Worm (Caenorhabditis elegans) whole organism, L2 larva: ENCODE data around the gene F09F9.5.

Experiments
- C34F6.9 ChIP-seq: fragments of 150-350 bp; optimal IDR thresholded peaks from 2 replicates; lab custom pipeline; 2014; ENCODE audit warnings: missing biosample characterization, missing genetic modification characterization
- F13H6.1 ChIP-seq: sonication (generic microtip); optimal IDR thresholded peaks from 2 replicates; lab custom pipeline; 2016; ENCODE audit warnings: missing genetic modification characterization, missing compliant biosample characterization
- R02D3.7 ChIP-seq: fragments of 150-350 bp; optimal IDR thresholded peaks from 2 replicates; lab custom pipeline; 2014; ENCODE audit warnings: missing biosample characterization, missing genetic modification characterization
- ZK546.5 ChIP-seq: sonication (generic microtip); optimal IDR thresholded peaks from 2 replicates; lab custom pipeline; 2017; ENCODE audit warnings: missing biosample characterization, missing genetic modification characterization
- alr-1 ChIP-seq: fragments of 150-350 bp; optimal IDR thresholded peaks from 2 replicates; lab custom pipeline; 2014; ENCODE audit warnings: missing biosample characterization, missing genetic modification characterization
- blmp-1 ChIP-seq: sonication (generic microtip); optimal IDR thresholded peaks from 2 replicates; lab custom pipeline; 2017; ENCODE audit warnings: missing genetic modification characterization, mild to moderate bottlenecking, missing compliant biosample characterization, antibody characterized with exemption, moderate library complexity; ENCODE audit not compliant: insufficient read depth
- ceh-16 ChIP-seq: fragments of 150-350 bp; optimal IDR thresholded peaks from 2 replicates; lab custom pipeline; 2014; ENCODE audit warnings: missing biosample characterization, missing genetic modification characterization
- ceh-82 ChIP-seq: fragments of 150-350 bp; optimal IDR thresholded peaks from 2 replicates; lab custom pipeline; 2014; ENCODE audit warnings: missing biosample characterization, missing genetic modification characterization
- crh-2 ChIP-seq: sonication (generic microtip); optimal IDR thresholded peaks from 2 replicates; lab custom pipeline; 2017; ENCODE audit warnings: missing biosample characterization, missing genetic modification characterization
- egl-27 ChIP-seq: sonication (generic microtip); optimal IDR thresholded peaks from 3 replicates; lab custom pipeline; 2017; ENCODE audit warnings: missing biosample characterization, missing genetic modification reagents, missing genetic modification characterization
- elt-1 ChIP-seq: fragments of 150-350 bp; optimal IDR thresholded peaks from 2 replicates; lab custom pipeline; 2014; ENCODE audit warnings: missing biosample characterization, missing genetic modification characterization
- fos-1 ChIP-seq: fragments of 150-350 bp; optimal IDR thresholded peaks from 2 replicates; lab custom pipeline; 2014; ENCODE audit warnings: missing biosample characterization, missing genetic modification characterization
- gmeb-1 ChIP-seq: fragments of 150-350 bp; optimal IDR thresholded peaks from 2 replicates; lab custom pipeline; 2014; ENCODE audit warnings: missing biosample characterization, missing genetic modification characterization
- lin-11 ChIP-seq: fragments of 150-350 bp; sonication (generic microtip); optimal IDR thresholded peaks from 2 replicates; lab custom pipeline; 2014; ENCODE audit warnings: missing biosample characterization, missing genetic modification characterization, inconsistent platforms, mixed read lengths
- lin-13 ChIP-seq: fragments of 150-350 bp; optimal IDR thresholded peaks from 2 replicates; lab custom pipeline; 2014; ENCODE audit warnings: missing biosample characterization, missing genetic modification reagents, missing genetic modification characterization
- lin-39 ChIP-seq: fragments of 150-350 bp; optimal IDR thresholded peaks from 2 replicates; lab custom pipeline; 2014; ENCODE audit warnings: missing biosample characterization, missing genetic modification reagents, missing genetic modification characterization
- lsy-2 ChIP-seq, 2 experiments: fragments of 150-350 bp in 1 of 2; sonication (generic microtip) in 1 of 2; optimal IDR thresholded peaks; 2 replicates each; lab custom pipeline; 2014 to 2017; ENCODE audit warnings: missing biosample characterization in 2 of 2, missing genetic modification characterization in 2 of 2
- mbf-1 ChIP-seq: sonication (generic microtip); optimal IDR thresholded peaks from 2 replicates; lab custom pipeline; 2017; ENCODE audit warnings: missing biosample characterization, missing genetic modification characterization
- mdl-1 ChIP-seq, 2 experiments: fragments of 150-350 bp in 1 of 2; sonication (generic microtip) in 1 of 2; optimal IDR thresholded peaks; 2 replicates each; lab custom pipeline; 2017; ENCODE audit warnings: missing biosample characterization in 2 of 2, missing genetic modification characterization in 2 of 2
- nhr-10 ChIP-seq: sonication (generic microtip); optimal IDR thresholded peaks from 2 replicates; lab custom pipeline; 2017; ENCODE audit warnings: missing biosample characterization, missing genetic modification characterization
- nhr-11 ChIP-seq: fragments of 150-350 bp; optimal IDR thresholded peaks from 2 replicates; lab custom pipeline; 2014; ENCODE audit warnings: missing biosample characterization, missing genetic modification characterization
- nhr-12 ChIP-seq: fragments of 150-350 bp; optimal IDR thresholded peaks from 2 replicates; lab custom pipeline; 2014; ENCODE audit warnings: missing biosample characterization, missing genetic modification characterization
- nhr-129 ChIP-seq: fragments of 150-350 bp; optimal IDR thresholded peaks from 2 replicates; lab custom pipeline; 2014; ENCODE audit warnings: missing biosample characterization, missing genetic modification characterization
- nhr-21 ChIP-seq: fragments of 150-350 bp; optimal IDR thresholded peaks from 2 replicates; lab custom pipeline; 2014; ENCODE audit warnings: missing biosample characterization, missing genetic modification characterization
- nhr-23 ChIP-seq: fragments of 150-350 bp; optimal IDR thresholded peaks from 2 replicates; lab custom pipeline; 2014; ENCODE audit warnings: missing biosample characterization, missing genetic modification reagents, missing genetic modification characterization
- nhr-237 ChIP-seq: fragments of 150-350 bp; optimal IDR thresholded peaks from 2 replicates; lab custom pipeline; 2014; ENCODE audit warnings: missing biosample characterization, missing genetic modification characterization
- nhr-25 ChIP-seq: fragments of 150-350 bp; sonication (generic microtip); optimal IDR thresholded peaks from 3 replicates; lab custom pipeline; 2014; ENCODE audit warnings: missing biosample characterization, missing genetic modification characterization
- nhr-6 ChIP-seq: fragments of 150-350 bp; optimal IDR thresholded peaks from 2 replicates; lab custom pipeline; 2014; ENCODE audit warnings: missing biosample characterization, missing genetic modification characterization
- nhr-77 ChIP-seq: fragments of 150-350 bp; optimal IDR thresholded peaks from 2 replicates; lab custom pipeline; 2014; ENCODE audit warnings: missing biosample characterization, missing genetic modification characterization
- peb-1 ChIP-seq: fragments of 150-350 bp; optimal IDR thresholded peaks from 2 replicates; lab custom pipeline; 2014; ENCODE audit warnings: missing biosample characterization, missing genetic modification characterization
- sem-4 ChIP-seq: fragments of 150-350 bp; optimal IDR thresholded peaks from 2 replicates; lab custom pipeline; 2014; ENCODE audit warnings: missing biosample characterization, missing genetic modification reagents, missing genetic modification characterization
- skn-1 ChIP-seq: sonication (generic microtip); optimal IDR thresholded peaks from 2 replicates; lab custom pipeline; 2017; ENCODE audit warnings: missing biosample characterization, missing genetic modification characterization
- sma-9 ChIP-seq, 2 experiments: fragments of 150-350 bp in 1 of 2; sonication (generic microtip) in 1 of 2; optimal IDR thresholded peaks; 2 replicates each; lab custom pipeline; 2014 to 2016; ENCODE audit warnings: missing genetic modification characterization in 2 of 2, mild to moderate bottlenecking in 1 of 2, missing biosample characterization in 1 of 2, missing compliant biosample characterization in 1 of 2, missing genetic modification reagents in 1 of 2, moderate library complexity in 1 of 2
- snpc-4 ChIP-seq: fragments of 150-350 bp; optimal IDR thresholded peaks from 2 replicates; lab custom pipeline; 2014; ENCODE audit warnings: missing biosample characterization, missing genetic modification characterization
- unc-39 ChIP-seq: fragments of 150-350 bp; optimal IDR thresholded peaks from 2 replicates; lab custom pipeline; 2014; ENCODE audit warnings: missing biosample characterization, missing genetic modification characterization
- unc-62 ChIP-seq: fragments of 150-350 bp; optimal IDR thresholded peaks from 2 replicates; lab custom pipeline; 2014; ENCODE audit warnings: missing biosample characterization, missing genetic modification reagents, missing genetic modification characterization
- zag-1 ChIP-seq: fragments of 150-350 bp; optimal IDR thresholded peaks from 2 replicates; lab custom pipeline; 2014; ENCODE audit warnings: missing biosample characterization, missing genetic modification characterization
- ztf-1 ChIP-seq: fragments of 200-800 bp; sonication (Bioruptor generic); conservative IDR thresholded peaks from 2 replicates; pipeline ENCODE4 v1.3.6; 2022; ENCODE audit warnings: missing genetic modification characterization, missing compliant biosample characterization
- ztf-4 ChIP-seq: fragments of 150-350 bp; optimal IDR thresholded peaks from 2 replicates; lab custom pipeline; 2014; ENCODE audit warnings: missing biosample characterization, missing genetic modification characterization

Gene F09F9.5

ce11 chrX:4132243-4132642 lies 14.5 kb downstream of the F09F9.5 start (continued):
- TF ChIP-seq peb-1 (tag; lab: Kevin White, UChicago) (no peak), mdl-1 (tag; optimal IDR thresholded peaks at IDR 0.05; lab: Kevin White, UChicago) (no peak), blmp-1 (peak; percentile 95), elt-1 (no peak), R02D3.7 (tag; lab: Kevin White, UChicago) (no peak), lsy-2 (tag; optimal IDR thresholded peaks at IDR 0.05; lab: Kevin White, UChicago) (peak in 1 of 2 experiments; percentile 52), nhr-6 (tag; lab: Kevin White, UChicago) (peak; percentile 6), unc-39 (tag; lab: Kevin White, UChicago) (no peak), zag-1 (no peak), alr-1 (tag; lab: Kevin White, UChicago) (no peak), nhr-237 (tag; lab: Kevin White, UChicago) (no peak), sem-4 (no peak), ztf-1 (GFP tag; lab: Robert Waterston, UW) (no peak), ceh-16 (tag; lab: Kevin White, UChicago) (no peak), crh-2 (peak; percentile 59), snpc-4 (tag; lab: Kevin White, UChicago) (no peak), unc-62 (GFP tag; lab: Kevin White, UChicago) (no peak), C34F6.9 (tag; lab: Kevin White, UChicago) (no peak)
- TF ChIP-seq, all 48 proteins: peak for 13

ce11 chrX:4133378-4133777 lies 15.7 kb downstream of the F09F9.5 start:
- TF ChIP-seq fos-1: peak; percentile 6
- peak; percentile 41 for TF ChIP-seq crh-2
- TF ChIP-seq nhr-25 (tag; lab: Kevin White, UChicago): no peak
- no peak for TF ChIP-seq mdl-1 (tag; optimal IDR thresholded peaks at IDR 0.05; lab: Kevin White, UChicago)
- TF ChIP-seq, all 48 proteins: peak for 2

- TF ChIP-seq nhr-129 (no peak), snpc-4 (tag; lab: Kevin White, UChicago) (no peak), lin-39 (no peak), gmeb-1 (tag; lab: Kevin White, UChicago) (no peak), mbf-1 (no peak), sma-9 (GFP tag; optimal IDR thresholded peaks at IDR 0.05; lab: Kevin White, UChicago) (no peak), sma-9 (tag; optimal IDR thresholded peaks at IDR 0.05; lab: Kevin White, UChicago) (no peak), ZK546.5 (tag; lab: Kevin White, UChicago) (no peak), ceh-16 (tag; lab: Kevin White, UChicago) (no peak)
Observed at ce11 chrX:4134855-4135254, 17.1 kb downstream of the F09F9.5 start, which contains the start of gene ZK470.2. Gene ZK470.2 (plus strand): TSS chrX:4135155.

ce11 chrX:4136547-4137311 lies 19.0 kb downstream of the F09F9.5 start:
- TF ChIP-seq nhr-129 (peak; percentile 41), mbf-1 (no peak), blmp-1 (no peak), lin-39 (no peak), gmeb-1 (tag; lab: Kevin White, UChicago) (no peak)
- TF ChIP-seq, all 48 proteins: peak for 1

- TF ChIP-seq ceh-82 (tag; lab: Kevin White, UChicago): no peak
- TF ChIP-seq nhr-10 (tag; lab: Kevin White, UChicago): no peak
- peak; percentile 12 for TF ChIP-seq lin-11
- TF ChIP-seq sem-4: peak; percentile 72
- no peak for TF ChIP-seq ztf-1 (GFP tag; lab: Robert Waterston, UW)
- no peak for TF ChIP-seq unc-62 (GFP tag; lab: Kevin White, UChicago)
- TF ChIP-seq fos-1: peak; percentile 28
- peak; percentile 47 for TF ChIP-seq nhr-25 (tag; lab: Kevin White, UChicago)
- no peak for TF ChIP-seq skn-1 (tag; lab: Kevin White, UChicago)
- TF ChIP-seq gmeb-1 (tag; lab: Kevin White, UChicago): peak; percentile 12
- TF ChIP-seq lsy-2 (tag; optimal IDR thresholded peaks at IDR 0.05; lab: Kevin White, UChicago): peak in 1 of 2 experiments; percentile 42
- TF ChIP-seq nhr-12 (tag; lab: Kevin White, UChicago): no peak
- TF ChIP-seq egl-27 (tag; lab: Kevin White, UChicago): peak; percentile 47
- TF ChIP-seq elt-1: no peak
- TF ChIP-seq nhr-23 (tag; lab: Kevin White, UChicago): no peak
- no peak for TF ChIP-seq alr-1 (tag; lab: Kevin White, UChicago)
- no peak for TF ChIP-seq blmp-1
- no peak for TF ChIP-seq zag-1
- TF ChIP-seq nhr-237 (tag; lab: Kevin White, UChicago): peak; percentile 24
- no peak for TF ChIP-seq nhr-77 (tag; lab: Kevin White, UChicago)
- no peak for TF ChIP-seq nhr-11 (tag; lab: Kevin White, UChicago)
- peak; percentile 40 for TF ChIP-seq ztf-4
- no peak for TF ChIP-seq snpc-4 (tag; lab: Kevin White, UChicago)
- peak in 1 of 2 experiments; percentile 26 for TF ChIP-seq mdl-1 (tag; optimal IDR thresholded peaks at IDR 0.05; lab: Kevin White, UChicago)
- TF ChIP-seq lin-39: no peak
- TF ChIP-seq nhr-21 (tag; lab: Kevin White, UChicago): no peak
- TF ChIP-seq lin-13 (GFP tag; lab: Kevin White, UChicago): no peak
- no peak for TF ChIP-seq ZK546.5 (tag; lab: Kevin White, UChicago)
- peak; percentile 34 for TF ChIP-seq F13H6.1 (tag; lab: Kevin White, UChicago)
- TF ChIP-seq nhr-6 (tag; lab: Kevin White, UChicago): no peak
- TF ChIP-seq nhr-129: peak; percentile 62
Observed at ce11 chrX:4137452-4138164, 19.9 kb downstream of the F09F9.5 start.
